Worm (Caenorhabditis elegans) whole organism, midembryonic: ENCODE data around the gene str-74.

Source experiments
- T22C8.4 ChIP-seq: fragments of 200-800 bp; sonication (Bioruptor generic); IDR thresholded peaks from 2 replicates; pipeline ENCODE4 v1.3.6; 2022; ENCODE audit warnings: missing genetic modification characterization, missing compliant biosample characterization
- cog-1 ChIP-seq: sonication (generic microtip); optimal IDR thresholded peaks from 2 replicates; lab custom pipeline; 2016; ENCODE audit warnings: missing genetic modification characterization, missing compliant biosample characterization
- flt-1 ChIP-seq: fragments of 200-800 bp; sonication (Bioruptor generic); IDR thresholded peaks from 2 replicates; pipeline ENCODE4 v1.3.6; 2022; ENCODE audit warnings: missing genetic modification characterization, missing compliant biosample characterization
- klf-2 ChIP-seq: fragments of 200-800 bp; sonication (Bioruptor generic); conservative IDR thresholded peaks from 2 replicates; pipeline ENCODE4 v1.3.6; 2022; ENCODE audit warnings: missing genetic modification reagents, missing genetic modification characterization, missing compliant biosample characterization
- med-1 ChIP-seq: sonication (generic microtip); optimal IDR thresholded peaks from 2 replicates; lab custom pipeline; 2017; ENCODE audit warnings: missing genetic modification characterization, mild to moderate bottlenecking, missing compliant biosample characterization, antibody characterized with exemption, missing genetic modification reagents; ENCODE audit not compliant: insufficient read depth
- tab-1 ChIP-seq: fragments of 200-800 bp; sonication (Bioruptor generic); IDR thresholded peaks from 2 replicates; pipeline ENCODE4 v1.3.6; 2022; ENCODE audit warnings: missing genetic modification characterization, missing compliant biosample characterization
- ztf-23 ChIP-seq: fragments of 200-800 bp; sonication (Bioruptor generic); IDR thresholded peaks from 2 replicates; pipeline ENCODE4 v1.3.6; 2022; ENCODE audit warnings: missing genetic modification reagents, missing genetic modification characterization, missing compliant biosample characterization

DNA sequence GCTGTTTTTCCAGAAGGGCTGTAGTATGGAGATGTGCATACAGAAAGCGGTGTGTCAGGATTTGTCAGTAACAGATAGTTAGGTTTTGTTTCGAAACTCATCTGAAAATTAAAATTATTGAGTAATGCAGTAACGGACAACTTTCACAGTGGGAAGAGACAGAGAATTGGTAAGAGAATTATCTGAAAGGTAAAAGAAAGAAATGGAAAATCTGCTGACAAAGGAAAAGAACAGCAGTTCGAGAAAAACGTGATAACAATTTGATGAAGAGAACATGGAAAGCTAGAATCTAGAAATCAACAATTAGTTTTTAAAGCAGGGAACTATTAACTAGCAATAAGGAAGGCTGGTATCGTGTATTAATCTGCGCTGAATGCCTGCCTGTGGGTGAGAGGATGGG is 35.5 kb downstream of the str-74 start, which contains the start of gene sex-1:
- TF ChIP-seq klf-2 (GFP tag; lab: Robert Waterston, UW) (no peak), med-1 (no peak), flt-1 (GFP tag; lab: Robert Waterston, UW) (no peak), tab-1 (GFP tag; lab: Robert Waterston, UW) (no peak), T22C8.4 (no peak), ztf-23 (no peak), cog-1 (tag; lab: Kevin White, UChicago) (no peak)
